Worm (Caenorhabditis elegans) whole organism, young adult: ENCODE measurements around the gene C05C10.3.

Source experiments
- B0261.1 ChIP-seq: sonication (generic microtip); optimal IDR thresholded peaks from 2 replicates; lab custom pipeline; 2016; ENCODE audit warnings: mild to moderate bottlenecking, missing genetic modification characterization, moderate library complexity, missing compliant biosample characterization
- B0336.3 ChIP-seq: fragments of 200-800 bp; sonication (Bioruptor generic); IDR thresholded peaks from 2 replicates; pipeline ENCODE4 v1.3.6; 2022; ENCODE audit warnings: missing genetic modification characterization, missing compliant biosample characterization
- F39B2.1 ChIP-seq: fragments of 200-800 bp; sonication (Bioruptor generic); IDR thresholded peaks from 2 replicates; pipeline ENCODE4 v1.3.6; 2022; ENCODE audit warnings: missing genetic modification reagents, missing genetic modification characterization, missing compliant biosample characterization
- K11D2.4 ChIP-seq: fragments of 200-800 bp; sonication (Bioruptor generic); IDR thresholded peaks from 2 replicates; pipeline ENCODE4 v1.3.6; 2022; ENCODE audit warnings: missing genetic modification reagents, missing genetic modification characterization, missing compliant biosample characterization
- Y56A3A.18 ChIP-seq: fragments of 200-800 bp; sonication (Bioruptor generic); IDR thresholded peaks from 2 replicates; pipeline ENCODE4 v1.3.6; 2022; ENCODE audit warnings: missing genetic modification reagents, missing genetic modification characterization, missing compliant biosample characterization
- Y95B8A.8 ChIP-seq: fragments of 200-800 bp; sonication (Bioruptor generic); IDR thresholded peaks from 2 replicates; pipeline ENCODE4 v1.3.6; 2022; ENCODE audit warnings: missing genetic modification reagents, missing genetic modification characterization, missing compliant biosample characterization
- aptf-3 ChIP-seq: fragments of 200-800 bp; sonication (Bioruptor generic); IDR thresholded peaks from 2 replicates; pipeline ENCODE4 v1.3.6; 2022; ENCODE audit warnings: missing genetic modification characterization, missing compliant biosample characterization
- atf-7 ChIP-seq: sonication (generic microtip); optimal IDR thresholded peaks from 2 replicates; lab custom pipeline; 2017; ENCODE audit warnings: mild to moderate bottlenecking, missing genetic modification characterization, missing compliant biosample characterization
- attf-6 ChIP-seq: fragments of 200-800 bp; sonication (Bioruptor generic); IDR thresholded peaks from 2 replicates; pipeline ENCODE4 v1.3.6; 2022; ENCODE audit warnings: missing genetic modification reagents, missing genetic modification characterization, missing compliant biosample characterization
- bed-2 ChIP-seq: fragments of 200-800 bp; sonication (Bioruptor generic); IDR thresholded peaks from 2 replicates; pipeline ENCODE4 v1.3.6; 2022; ENCODE audit warnings: missing genetic modification reagents, missing genetic modification characterization, missing compliant biosample characterization
- ccch-3 ChIP-seq: fragments of 200-800 bp; sonication (Bioruptor generic); optimal IDR thresholded peaks from 2 replicates; lab custom pipeline; 2018; ENCODE audit warnings: mild to moderate bottlenecking, missing genetic modification characterization, missing compliant biosample characterization
- cebp-1 ChIP-seq, 2 experiments: fragments of 200-800 bp in 1 of 2; sonication (Bioruptor generic) in 1 of 2; sonication (generic microtip) in 1 of 2; IDR thresholded peaks in 1 of 2; optimal IDR thresholded peaks in 1 of 2; 2 replicates each; pipeline versions ENCODE4 v1.3.6 to Lab custom; 2017 to 2022; ENCODE audit warnings: missing compliant biosample characterization in 2 of 2, missing genetic modification characterization in 2 of 2, mild to moderate bottlenecking in 1 of 2, missing genetic modification reagents in 1 of 2, moderate library complexity in 1 of 2
- ceh-100 ChIP-seq: fragments of 200-800 bp; sonication (Bioruptor generic); IDR thresholded peaks from 2 replicates; pipeline ENCODE4 v1.3.6; 2022; ENCODE audit warnings: missing genetic modification reagents, missing genetic modification characterization, missing compliant biosample characterization
- ceh-79 ChIP-seq: sonication (generic microtip); optimal IDR thresholded peaks from 2 replicates; lab custom pipeline; 2017; ENCODE audit warnings: mild to moderate bottlenecking, missing genetic modification characterization, missing compliant biosample characterization
- chd-7 ChIP-seq: sonication (generic microtip); optimal IDR thresholded peaks from 2 replicates; lab custom pipeline; 2016; ENCODE audit warnings: mild to moderate bottlenecking, missing genetic modification characterization, moderate library complexity, missing compliant biosample characterization
- egl-44 ChIP-seq: fragments of 200-800 bp; sonication (Bioruptor generic); IDR thresholded peaks from 2 replicates; pipeline ENCODE4 v1.3.6; 2022; ENCODE audit warnings: missing genetic modification reagents, missing genetic modification characterization, missing compliant biosample characterization
- him-1 ChIP-seq: sonication (generic microtip); optimal IDR thresholded peaks from 2 replicates; lab custom pipeline; 2016; ENCODE audit warnings: missing genotype, missing genetic modification reagents, missing genetic modification characterization, missing compliant biosample characterization
- hlh-26 ChIP-seq: fragments of 200-800 bp; sonication (Bioruptor generic); conservative IDR thresholded peaks from 2 replicates; pipeline ENCODE4 v1.3.6; 2022; ENCODE audit warnings: missing genetic modification reagents, missing genetic modification characterization, missing compliant biosample characterization
- hmg-1.2 ChIP-seq: fragments of 200-800 bp; sonication (Bioruptor generic); IDR thresholded peaks from 2 replicates; pipeline ENCODE4 v1.3.6; 2022; ENCODE audit warnings: missing genetic modification reagents, missing genetic modification characterization, missing compliant biosample characterization
- hmg-20 ChIP-seq: fragments of 200-800 bp; sonication (Bioruptor generic); IDR thresholded peaks from 2 replicates; pipeline ENCODE4 v1.3.6; 2022; ENCODE audit warnings: missing genetic modification reagents, missing genetic modification characterization, missing compliant biosample characterization
- let-526 ChIP-seq: fragments of 200-800 bp; sonication (Bioruptor generic); IDR thresholded peaks from 2 replicates; pipeline ENCODE4 v1.3.6; 2022; ENCODE audit warnings: missing genetic modification reagents, missing genetic modification characterization, missing compliant biosample characterization
- let-607 ChIP-seq, 2 experiments: fragments of 200-800 bp in 1 of 2; sonication (Bioruptor generic) in 1 of 2; sonication (generic microtip) in 1 of 2; optimal IDR thresholded peaks; 2 replicates each; lab custom pipeline; 2016 to 2018; ENCODE audit warnings: mild to moderate bottlenecking in 2 of 2, missing compliant biosample characterization in 2 of 2, missing genetic modification characterization in 2 of 2, moderate library complexity in 2 of 2, missing genotype in 1 of 2
- lin-35 ChIP-seq, 3 experiments: fragments of 150-350 bp in 2 of 3; sonication (generic microtip) in 1 of 3; optimal IDR thresholded peaks; 2 replicates each; lab custom pipeline; 2014 to 2018; ENCODE audit warnings: missing biosample characterization in 3 of 3, missing genetic modification characterization in 3 of 3, missing genetic modification reagents in 3 of 3
- lin-54 ChIP-seq: fragments of 200-800 bp; sonication (Bioruptor generic); optimal IDR thresholded peaks from 2 replicates; lab custom pipeline; 2018; ENCODE audit warnings: mild to moderate bottlenecking, missing genetic modification characterization, missing compliant biosample characterization
- lir-1 ChIP-seq: fragments of 200-800 bp; sonication (Bioruptor generic); conservative IDR thresholded peaks from 2 replicates; pipeline ENCODE4 v1.3.6; 2022; ENCODE audit warnings: missing genetic modification reagents, missing genetic modification characterization, missing compliant biosample characterization
- lsl-1 ChIP-seq: fragments of 200-800 bp; sonication (Bioruptor generic); optimal IDR thresholded peaks from 2 replicates; lab custom pipeline; 2018; ENCODE audit warnings: mild to moderate bottlenecking, missing genetic modification characterization, moderate library complexity, missing compliant biosample characterization
- lsy-27 ChIP-seq: sonication (generic microtip); optimal IDR thresholded peaks from 2 replicates; lab custom pipeline; 2017; ENCODE audit warnings: missing genetic modification characterization, mild to moderate bottlenecking, missing compliant biosample characterization, antibody characterized with exemption, missing genotype, borderline replicate concordance; ENCODE audit not compliant: insufficient read depth
- madf-10 ChIP-seq: sonication (generic microtip); optimal IDR thresholded peaks from 2 replicates; lab custom pipeline; 2016; ENCODE audit warnings: mild to moderate bottlenecking, missing genetic modification characterization, missing compliant biosample characterization
- madf-8 ChIP-seq: fragments of 200-800 bp; sonication (Bioruptor generic); conservative IDR thresholded peaks from 2 replicates; pipeline ENCODE4 v1.3.6; 2022; ENCODE audit warnings: missing genetic modification reagents, missing genetic modification characterization, missing compliant biosample characterization
- mes-4 ChIP-seq: sonication (generic microtip); optimal IDR thresholded peaks from 2 replicates; lab custom pipeline; 2016; ENCODE audit warnings: missing genotype, missing genetic modification characterization, missing compliant biosample characterization
- nfya-1 ChIP-seq: sonication (generic microtip); optimal IDR thresholded peaks from 2 replicates; lab custom pipeline; 2017; ENCODE audit warnings: antibody characterized with exemption, missing compliant biosample characterization, missing genetic modification characterization, borderline replicate concordance; ENCODE audit not compliant: insufficient read depth
- nfyb-1 ChIP-seq: fragments of 200-800 bp; sonication (Bioruptor generic); IDR thresholded peaks from 2 replicates; pipeline ENCODE4 v1.3.6; 2022; ENCODE audit warnings: missing genetic modification reagents, missing genetic modification characterization, missing compliant biosample characterization
- nhr-120 ChIP-seq: fragments of 200-800 bp; sonication (Bioruptor generic); IDR thresholded peaks from 2 replicates; pipeline ENCODE4 v1.3.6; 2022; ENCODE audit warnings: missing genetic modification characterization, missing compliant biosample characterization
- pbrm-1 ChIP-seq: fragments of 200-800 bp; sonication (Bioruptor generic); IDR thresholded peaks from 2 replicates; pipeline ENCODE4 v1.3.6; 2022; ENCODE audit warnings: missing genetic modification reagents, missing genetic modification characterization, missing compliant biosample characterization
- pha-4 ChIP-seq: fragments of 150-350 bp; sonication (generic microtip); optimal IDR thresholded peaks from 2 replicates; lab custom pipeline; 2014; ENCODE audit warnings: missing biosample characterization, missing genetic modification reagents, missing genetic modification characterization
- rec-8 ChIP-seq, 2 experiments: sonication (generic microtip); optimal IDR thresholded peaks; 2 replicates each; lab custom pipeline; 2016; ENCODE audit warnings: mild to moderate bottlenecking in 2 of 2, missing genetic modification characterization in 2 of 2, missing genetic modification reagents in 2 of 2, missing genotype in 2 of 2, missing biosample characterization in 1 of 2, missing compliant biosample characterization in 1 of 2, moderate library complexity in 1 of 2
- repo-1 ChIP-seq: sonication (generic microtip); optimal IDR thresholded peaks from 2 replicates; lab custom pipeline; 2017; ENCODE audit warnings: mild to moderate bottlenecking, missing genetic modification characterization, missing compliant biosample characterization
- snpc-1.3 ChIP-seq: sonication (generic microtip); optimal IDR thresholded peaks from 2 replicates; lab custom pipeline; 2017; ENCODE audit warnings: missing genetic modification characterization, mild to moderate bottlenecking, missing compliant biosample characterization, antibody characterized with exemption, moderate library complexity, missing genotype, missing genetic modification reagents; ENCODE audit not compliant: insufficient read depth
- snpc-3.4 ChIP-seq: sonication (generic microtip); optimal IDR thresholded peaks from 2 replicates; lab custom pipeline; 2017; ENCODE audit warnings: missing genetic modification characterization, mild to moderate bottlenecking, missing compliant biosample characterization, antibody characterized with exemption, moderate library complexity, missing genotype, missing genetic modification reagents
- somi-1 ChIP-seq: fragments of 200-800 bp; sonication (Bioruptor generic); optimal IDR thresholded peaks from 2 replicates; lab custom pipeline; 2018; ENCODE audit warnings: mild to moderate bottlenecking, missing genetic modification characterization, missing compliant biosample characterization
- tbx-9 ChIP-seq: sonication (generic microtip); optimal IDR thresholded peaks from 2 replicates; lab custom pipeline; 2016; ENCODE audit warnings: borderline replicate concordance, missing genetic modification characterization, inconsistent platforms, missing compliant biosample characterization
- unc-62 ChIP-seq: fragments of 150-350 bp; optimal IDR thresholded peaks from 2 replicates; lab custom pipeline; 2014; ENCODE audit warnings: missing biosample characterization, missing genetic modification reagents, missing genetic modification characterization
- xnd-1 ChIP-seq: sonication (generic microtip); optimal IDR thresholded peaks from 2 replicates; lab custom pipeline; 2016; ENCODE audit warnings: missing genotype, missing genetic modification reagents, missing genetic modification characterization, missing compliant biosample characterization
- zfh-2 ChIP-seq: fragments of 200-800 bp; sonication (Bioruptor generic); conservative IDR thresholded peaks from 2 replicates; pipeline ENCODE4 v1.3.6; 2022; ENCODE audit warnings: missing genetic modification reagents, missing genetic modification characterization, missing compliant biosample characterization
- ztf-18 ChIP-seq: sonication (generic microtip); optimal IDR thresholded peaks from 2 replicates; lab custom pipeline; 2016; ENCODE audit warnings: missing genotype, mild to moderate bottlenecking, missing genetic modification characterization, missing compliant biosample characterization
- ztf-25 ChIP-seq: fragments of 200-800 bp; sonication (Bioruptor generic); IDR thresholded peaks from 2 replicates; pipeline ENCODE4 v1.3.6; 2022; ENCODE audit warnings: missing genetic modification reagents, missing genetic modification characterization, missing compliant biosample characterization
- ztf-3 ChIP-seq: fragments of 200-800 bp; sonication (Bioruptor generic); optimal IDR thresholded peaks from 2 replicates; lab custom pipeline; 2018; ENCODE audit warnings: mild to moderate bottlenecking, missing genetic modification characterization, missing compliant biosample characterization
- ztf-6 ChIP-seq: fragments of 200-800 bp; sonication (Bioruptor generic); IDR thresholded peaks from 2 replicates; pipeline ENCODE4 v1.3.6; 2022; ENCODE audit warnings: missing genetic modification reagents, missing genetic modification characterization, missing compliant biosample characterization

C05C10.3 gene

ce11 chrII:9891823-9892222, 44.9 kb downstream of the C05C10.3 start (continued):
- TF ChIP-seq ztf-18 (tag; lab: Kevin White, UChicago) (no peak), nhr-120 (GFP tag; lab: Robert Waterston, UW) (no peak), nfyb-1 (GFP tag; lab: Robert Waterston, UW) (peak; percentile 21; the same call in 1 of the 2 replicates), ceh-100 (no peak), bed-2 (GFP tag; lab: Robert Waterston, UW) (no peak), rec-8 (tag; optimal IDR thresholded peaks at IDR 0.05; lab: Kevin White, UChicago) (no peak), ztf-6 (GFP tag; lab: Robert Waterston, UW) (no peak), F39B2.1 (GFP tag; lab: Robert Waterston, UW) (no peak), aptf-3 (GFP tag; lab: Robert Waterston, UW) (no peak), ccch-3 (GFP tag; lab: Kevin White, UChicago) (no peak), repo-1 (tag; lab: Kevin White, UChicago) (no peak), snpc-3.4 (tag; lab: Kevin White, UChicago) (no peak), lin-35 (GFP tag; optimal IDR thresholded peaks at IDR 0.05; lab: Kevin White, UChicago) (no peak), egl-44 (GFP tag; lab: Robert Waterston, UW) (peak; percentile 15; the same call in 1 of the 2 replicates), attf-6 (no peak), mes-4 (tag; lab: Kevin White, UChicago) (no peak), snpc-1.3 (no peak), xnd-1 (no peak), pha-4 (tag; lab: Kevin White, UChicago) (no peak), K11D2.4 (GFP tag; lab: Robert Waterston, UW) (no peak), Y95B8A.8 (GFP tag; lab: Robert Waterston, UW) (no peak), madf-10 (tag; lab: Kevin White, UChicago) (no peak), let-607 (tag; optimal IDR thresholded peaks at IDR 0.05; lab: Kevin White, UChicago) (peak; percentile 96 to 97), chd-7 (tag; lab: Kevin White, UChicago) (no peak), unc-62 (GFP tag; lab: Kevin White, UChicago) (peak; percentile 34), somi-1 (GFP tag; lab: Kevin White, UChicago) (no peak), B0261.1 (tag; lab: Kevin White, UChicago) (no peak), zfh-2 (GFP tag; lab: Robert Waterston, UW) (no peak), let-526 (GFP tag; lab: Robert Waterston, UW) (no peak), ceh-79 (tag; lab: Kevin White, UChicago) (no peak), B0336.3 (GFP tag; lab: Robert Waterston, UW) (no peak), lin-54 (peak; percentile 21), lsl-1 (GFP tag; lab: Kevin White, UChicago) (no peak), lir-1 (no peak), ztf-25 (no peak), tbx-9 (no peak), him-1 (tag; lab: Kevin White, UChicago) (no peak), nfya-1 (tag; lab: Kevin White, UChicago) (no peak), atf-7 (peak; percentile 26), cebp-1 (GFP tag; IDR thresholded peaks at IDR 0.05; lab: Robert Waterston, UW) (no peak), cebp-1 (tag; optimal IDR thresholded peaks at IDR 0.05; lab: Kevin White, UChicago) (no peak), madf-8 (GFP tag; lab: Robert Waterston, UW) (no peak), hmg-20 (GFP tag; lab: Robert Waterston, UW) (no peak), ztf-3 (GFP tag; lab: Kevin White, UChicago) (no peak), pbrm-1 (GFP tag; lab: Robert Waterston, UW) (no peak), Y56A3A.18 (GFP tag; lab: Robert Waterston, UW) (no peak), hlh-26 (GFP tag; lab: Robert Waterston, UW) (no peak), lsy-27 (tag; lab: Kevin White, UChicago) (no peak), hmg-1.2 (GFP tag; lab: Robert Waterston, UW) (no peak)
